Fruit fly (Drosophila melanogaster): Measurements from ENCODE around the gene comm3.

comm3 gene

dm6 chr3L:15619626-15620247 is 27.8 kb downstream of the comm3 start, which contains the start of gene Phs (continued):
- no peak for TF ChIP-seq pan (optimal IDR thresholded peaks at IDR 0.05)
- TF ChIP-seq pan (GFP tag; optimal IDR thresholded peaks at IDR 0.05 in 1 of 2, IDR thresholded peaks at IDR 0.05 in 1 of 2): peak in 1 of 2 experiments; percentile 71
- peak; percentile 80 for TF ChIP-seq pb (GFP tag; optimal IDR thresholded peaks at IDR 0.05)
- peak; percentile 77 for TF ChIP-seq CrebB (tag; optimal IDR thresholded peaks at IDR 0.05)
- TF ChIP-seq CG11504 (tag; optimal IDR thresholded peaks at IDR 0.05): peak; percentile 60
- peak; percentile 38 for TF ChIP-seq CG2678 (tag; optimal IDR thresholded peaks at IDR 0.05)
- peak; percentile 84 for TF ChIP-seq Chrac-16 (GFP tag; optimal IDR thresholded peaks at IDR 0.05)
- peak; percentile 59 for TF ChIP-seq slou (GFP tag; optimal IDR thresholded peaks at IDR 0.05)
- peak; percentile 96 for TF ChIP-seq CG9932 (GFP tag; IDR thresholded peaks at IDR 0.05)
- TF ChIP-seq lab (GFP tag; optimal IDR thresholded peaks at IDR 0.05): peak; percentile 90
- peak; percentile 78 for TF ChIP-seq otp (GFP tag; IDR thresholded peaks at IDR 0.05)
- TF ChIP-seq knrl (GFP tag; IDR thresholded peaks at IDR 0.05; ENCODE audit: partially characterized antibody): peak; percentile 37; the same call in 1 of the 3 replicates
- peak; percentile 83 for TF ChIP-seq CG18599 (GFP tag; optimal IDR thresholded peaks at IDR 0.05)
- TF ChIP-seq sens (GFP tag): peak; percentile 93
- peak; percentile 28; the same call in 1 of the 2 replicates for TF ChIP-seq bowl (GFP tag; IDR thresholded peaks at IDR 0.05)
- peak; percentile 43 for TF ChIP-seq CG10274 (GFP tag; optimal IDR thresholded peaks at IDR 0.05)
- TF ChIP-seq gro (GFP tag; optimal IDR thresholded peaks at IDR 0.05): peak; percentile 88
- TF ChIP-seq CG7357 (GFP tag; IDR thresholded peaks at IDR 0.05): 0 out of 3 replicates have a peak, but pooled peaks have one; percentile 33
- peak; percentile 25 for TF ChIP-seq pfk (GFP tag; optimal IDR thresholded peaks at IDR 0.05)
- peak; percentile 52 for TF ChIP-seq wek (GFP tag; optimal IDR thresholded peaks at IDR 0.05)
- peak; percentile 73 for TF ChIP-seq klu (GFP tag; IDR thresholded peaks at IDR 0.05)
- peak; percentile 75 for TF ChIP-seq CG15514 (GFP tag; optimal IDR thresholded peaks at IDR 0.05)
- peak; percentile 9 for TF ChIP-seq Oli (tag; optimal IDR thresholded peaks at IDR 0.05)
- TF ChIP-seq CG4282 (GFP tag; optimal IDR thresholded peaks at IDR 0.05): peak; percentile 86
- peak; percentile 61 for TF ChIP-seq CG3838 (GFP tag; optimal IDR thresholded peaks at IDR 0.05)
- peak; percentile 74 for TF ChIP-seq disco-r (GFP tag; optimal IDR thresholded peaks at IDR 0.05)
- TF ChIP-seq Dref (GFP tag; IDR thresholded peaks at IDR 0.05): peak; percentile 50
- TF ChIP-seq Med (GFP tag): peak; percentile 99
- peak; percentile 58 for TF ChIP-seq kni (GFP tag; optimal IDR thresholded peaks at IDR 0.05)
- peak; percentile 54; the same call in 1 of the 2 replicates for TF ChIP-seq CG6272 (GFP tag; IDR thresholded peaks at IDR 0.05)
- peak; percentile 64 for TF ChIP-seq pnt (GFP tag; optimal IDR thresholded peaks at IDR 0.05)
- TF ChIP-seq CG12155 (GFP tag; optimal IDR thresholded peaks at IDR 0.05): peak; percentile 88
- 0 out of 2 replicates have a peak, but pooled peaks have one; percentile 34 for TF ChIP-seq CG10321 (GFP tag; IDR thresholded peaks at IDR 0.05)
- peak; percentile 54; the same call in 1 of the 2 replicates for TF ChIP-seq CG4730 (GFP tag; IDR thresholded peaks at IDR 0.05)
- peak; percentile 94 for TF ChIP-seq Rfx (GFP tag; IDR thresholded peaks at IDR 0.05)
- TF ChIP-seq gcm (GFP tag; optimal IDR thresholded peaks at IDR 0.05): peak; percentile 13
- TF ChIP-seq Blimp-1 (GFP tag; optimal IDR thresholded peaks at IDR 0.05): peak; percentile 49
- TF ChIP-seq sob (GFP tag; IDR thresholded peaks at IDR 0.05): peak; percentile 96
- TF ChIP-seq Deaf1 (tag; optimal IDR thresholded peaks at IDR 0.05): peak; percentile 24
- TF ChIP-seq ATbp (GFP tag; optimal IDR thresholded peaks at IDR 0.05): peak; percentile 67
- no peak for TF ChIP-seq Sry-β (GFP tag; optimal IDR thresholded peaks at IDR 0.05)
- TF ChIP-seq Aef1 (GFP tag; IDR thresholded peaks at IDR 0.05): peak; percentile 55
- no peak for TF ChIP-seq sc (optimal IDR thresholded peaks at IDR 0.05)
- peak; percentile 36 for TF ChIP-seq sc (GFP tag; optimal IDR thresholded peaks at IDR 0.05)
- TF ChIP-seq CG2875 (GFP tag; optimal IDR thresholded peaks at IDR 0.05): peak; percentile 51
- TF ChIP-seq seq (GFP tag; IDR thresholded peaks at IDR 0.05): peak; percentile 78
- no peak for TF ChIP-seq CG12299 (tag; optimal IDR thresholded peaks at IDR 0.05)
- no peak for TF ChIP-seq salm (tag; optimal IDR thresholded peaks at IDR 0.05)
- peak; percentile 62; the same call in 1 of the 2 replicates for TF ChIP-seq Awh (GFP tag; IDR thresholded peaks at IDR 0.05)
- peak; percentile 70 for TF ChIP-seq CG1024 (GFP tag; IDR thresholded peaks at IDR 0.05)
